Fruit fly (Drosophila melanogaster) whole organism, adult: Measurements from ENCODE around the gene ppk19.

Experiments
- CG12768 ChIP-seq: fragments of 200-800 bp; sonication (Bioruptor generic); optimal IDR thresholded peaks from 2 replicates; lab custom pipeline; 2017; ENCODE audit warnings: missing biosample characterization, missing genetic modification characterization, mild to moderate bottlenecking, moderate library complexity, missing genetic modification reagents
- CG14711 ChIP-seq: fragments of 200-800 bp; sonication (Bioruptor generic); optimal IDR thresholded peaks from 2 replicates; lab custom pipeline; 2018; ENCODE audit warnings: missing biosample characterization, mild to moderate bottlenecking, missing genetic modification characterization, moderate library complexity
- CG1620 ChIP-seq: fragments of 200-800 bp; sonication (Bioruptor generic); optimal IDR thresholded peaks from 2 replicates; lab custom pipeline; 2016; ENCODE audit warnings: missing biosample characterization, missing genetic modification characterization
- CG33017 ChIP-seq: fragments of 200-800 bp; sonication (Bioruptor generic); optimal IDR thresholded peaks from 2 replicates; lab custom pipeline; 2018; ENCODE audit warnings: missing biosample characterization, mild to moderate bottlenecking, missing genetic modification characterization, moderate library complexity
- CG5204 ChIP-seq: fragments of 200-800 bp; sonication (Bioruptor generic); optimal IDR thresholded peaks from 2 replicates; lab custom pipeline; 2016; ENCODE audit warnings: missing biosample characterization, missing genetic modification characterization
- CG7045 ChIP-seq: fragments of 200-800 bp; sonication (Bioruptor generic); optimal IDR thresholded peaks from 2 replicates; lab custom pipeline; 2017; ENCODE audit warnings: missing biosample characterization, mild to moderate bottlenecking, missing genetic modification characterization
- CG7101 ChIP-seq: fragments of 200-800 bp; sonication (Bioruptor generic); optimal IDR thresholded peaks from 2 replicates; lab custom pipeline; 2018; ENCODE audit warnings: missing biosample characterization, mild to moderate bottlenecking, missing genetic modification characterization, moderate library complexity
- Clk ChIP-seq: fragments of 200-800 bp; sonication (Bioruptor generic); optimal IDR thresholded peaks from 2 replicates; lab custom pipeline; 2017; ENCODE audit warnings: missing biosample characterization, missing genetic modification characterization
- Crg-1 ChIP-seq: fragments of 200-800 bp; sonication (Bioruptor generic); optimal IDR thresholded peaks from 2 replicates; lab custom pipeline; 2016; ENCODE audit warnings: missing biosample characterization, missing genetic modification characterization
- Hr96 ChIP-seq: fragments of 200-800 bp; sonication (Bioruptor generic); optimal IDR thresholded peaks from 2 replicates; lab custom pipeline; 2016; ENCODE audit warnings: missing biosample characterization, missing genetic modification characterization
- bab1 ChIP-seq: fragments of 200-800 bp; sonication (Bioruptor generic); optimal IDR thresholded peaks from 3 replicates; lab custom pipeline; 2019; ENCODE audit warnings: missing biosample characterization, mild to moderate bottlenecking, missing genetic modification characterization, moderate library complexity
- cic ChIP-seq: fragments of 200-800 bp; sonication (Bioruptor generic); optimal IDR thresholded peaks from 2 replicates; lab custom pipeline; 2017; ENCODE audit warnings: missing biosample characterization, mild to moderate bottlenecking, missing genetic modification characterization, moderate library complexity
- tj ChIP-seq: fragments of 200-800 bp; sonication (Bioruptor generic); optimal IDR thresholded peaks from 3 replicates; lab custom pipeline; 2017; ENCODE audit warnings: missing biosample characterization, mild to moderate bottlenecking, missing genetic modification characterization, moderate library complexity
- toe ChIP-seq: fragments of 200-800 bp; sonication (Bioruptor generic); optimal IDR thresholded peaks from 2 replicates; lab custom pipeline; 2016; ENCODE audit warnings: missing biosample characterization, missing genetic modification characterization

DNA sequence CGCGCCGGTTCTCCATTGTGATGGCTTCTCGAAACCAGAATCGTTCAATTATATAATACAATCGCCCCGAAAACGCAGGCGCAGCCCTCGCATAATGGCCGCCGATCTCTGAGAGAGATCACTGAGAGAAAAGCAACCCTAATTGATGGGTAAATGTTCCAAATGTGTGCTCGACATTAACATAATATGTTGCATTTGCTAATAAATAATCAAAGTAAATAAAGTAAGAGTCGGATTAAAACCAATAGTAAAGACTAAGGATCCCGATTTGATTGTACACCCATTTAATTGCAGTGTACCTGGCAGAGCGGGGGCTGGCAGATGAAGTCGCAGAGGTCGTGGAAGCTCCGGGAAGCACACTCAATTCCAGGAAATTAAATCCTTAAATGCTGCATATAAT lies 32.3 kb downstream of the ppk19 start:
- TF ChIP-seq Hr96 (GFP tag; lab: Kevin White, UChicago): no peak
- TF ChIP-seq Crg-1 (GFP tag; lab: Kevin White, UChicago): no peak
- no peak for TF ChIP-seq CG14711 (tag; lab: Kevin White, UChicago)
- TF ChIP-seq toe (GFP tag; lab: Kevin White, UChicago): no peak
- TF ChIP-seq CG5204 (GFP tag; lab: Kevin White, UChicago): no peak
- TF ChIP-seq Clk (GFP tag; lab: Kevin White, UChicago): no peak
- TF ChIP-seq tj (GFP tag; lab: Kevin White, UChicago): no peak
- TF ChIP-seq bab1: no peak
- TF ChIP-seq CG7045 (GFP tag; lab: Kevin White, UChicago): no peak
- no peak for TF ChIP-seq CG12768 (GFP tag; lab: Kevin White, UChicago)
- TF ChIP-seq CG33017: no peak
- TF ChIP-seq cic (GFP tag; lab: Kevin White, UChicago): no peak
- TF ChIP-seq CG7101 (tag; lab: Kevin White, UChicago): no peak
- TF ChIP-seq CG1620: no peak
